Worm (Caenorhabditis elegans) whole organism, L1 larva: ENCODE measurements around the gene spd-3.

Experiments used
- C04F5.9 ChIP-seq: sonication (generic microtip); optimal IDR thresholded peaks from 2 replicates; lab custom pipeline; 2016; ENCODE audit warnings: missing genetic modification characterization, missing compliant biosample characterization
- C16A3.4 ChIP-seq: fragments of 150-350 bp; optimal IDR thresholded peaks from 2 replicates; lab custom pipeline; 2014; ENCODE audit warnings: missing biosample characterization, missing genetic modification characterization
- C34B4.2 ChIP-seq: sonication (generic microtip); optimal IDR thresholded peaks from 2 replicates; lab custom pipeline; 2017; ENCODE audit warnings: mild to moderate bottlenecking, missing genetic modification characterization, missing compliant biosample characterization
- F16B12.6 ChIP-seq: fragments of 150-350 bp; optimal IDR thresholded peaks from 2 replicates; lab custom pipeline; 2014; ENCODE audit warnings: missing biosample characterization, missing genetic modification characterization
- Y116A8C.19 ChIP-seq: sonication (generic microtip); optimal IDR thresholded peaks from 2 replicates; lab custom pipeline; 2016; ENCODE audit warnings: missing compliant biosample characterization, missing genetic modification characterization, borderline replicate concordance
- blmp-1 ChIP-seq: fragments of 150-350 bp; optimal IDR thresholded peaks from 2 replicates; lab custom pipeline; 2014; ENCODE audit warnings: missing biosample characterization, missing genetic modification characterization
- ceh-82 ChIP-seq, 3 experiments: fragments of 150-350 bp in 1 of 3; sonication (generic microtip) in 2 of 3; optimal IDR thresholded peaks; 2 replicates each; lab custom pipeline; 2014 to 2017; ENCODE audit warnings: missing biosample characterization in 3 of 3, missing genetic modification characterization in 3 of 3
- ceh-88 ChIP-seq: fragments of 200-800 bp; sonication (Bioruptor generic); IDR thresholded peaks from 2 replicates; pipeline ENCODE4 v1.3.6; 2022; ENCODE audit warnings: missing genetic modification characterization, missing compliant biosample characterization
- ceh-90 ChIP-seq: sonication (generic microtip); optimal IDR thresholded peaks from 2 replicates; lab custom pipeline; 2016; ENCODE audit warnings: missing genetic modification characterization, missing compliant biosample characterization
- ces-1 ChIP-seq: fragments of 150-350 bp; optimal IDR thresholded peaks from 2 replicates; lab custom pipeline; 2014; ENCODE audit warnings: missing biosample characterization, missing genetic modification reagents, missing genetic modification characterization
- dpl-1 ChIP-seq, 3 experiments: fragments of 150-350 bp in 2 of 3; sonication (generic microtip) in 1 of 3; optimal IDR thresholded peaks; 2 replicates each; lab custom pipeline; 2014 to 2017; ENCODE audit warnings: missing biosample characterization in 3 of 3, missing genetic modification characterization in 3 of 3, missing genetic modification reagents in 3 of 3
- dsc-1 ChIP-seq: sonication (generic microtip); optimal IDR thresholded peaks from 2 replicates; lab custom pipeline; 2016; ENCODE audit warnings: mild to moderate bottlenecking, missing genetic modification characterization, missing compliant biosample characterization
- efl-1 ChIP-seq, 4 experiments: fragments of 150-350 bp; optimal IDR thresholded peaks in 3 of 4; peaks in 1 of 4; 1 replicate in 1 of 4; 2 replicates in 3 of 4; lab custom pipeline; 2014; ENCODE audit warnings: missing biosample characterization in 2 of 4, missing genetic modification characterization in 2 of 4, missing genetic modification reagents in 2 of 4
- efl-3 ChIP-seq: fragments of 200-800 bp; sonication (Bioruptor generic); optimal IDR thresholded peaks from 2 replicates; lab custom pipeline; 2018; ENCODE audit warnings: mild to moderate bottlenecking, missing genetic modification characterization, missing compliant biosample characterization
- egl-13 ChIP-seq: sonication (generic microtip); optimal IDR thresholded peaks from 2 replicates; lab custom pipeline; 2016; ENCODE audit warnings: missing genotype, missing genetic modification reagents, missing genetic modification characterization, missing compliant biosample characterization
- fkh-10 ChIP-seq: sonication (generic microtip); optimal IDR thresholded peaks from 2 replicates; lab custom pipeline; 2017; ENCODE audit warnings: missing biosample characterization, missing genetic modification reagents, missing genetic modification characterization
- fkh-8 ChIP-seq: sonication (generic microtip); optimal IDR thresholded peaks from 2 replicates; lab custom pipeline; 2016; ENCODE audit warnings: mild to moderate bottlenecking, missing genetic modification characterization, missing compliant biosample characterization
- fos-1 ChIP-seq: fragments of 150-350 bp; optimal IDR thresholded peaks from 2 replicates; lab custom pipeline; 2014; ENCODE audit warnings: missing biosample characterization, missing genetic modification characterization
- grh-1 ChIP-seq: fragments of 200-800 bp; sonication (Bioruptor generic); IDR thresholded peaks from 2 replicates; pipeline ENCODE4 v1.3.6; 2022; ENCODE audit warnings: missing genetic modification reagents, missing genetic modification characterization, missing compliant biosample characterization
- hlh-17 ChIP-seq: fragments of 200-800 bp; sonication (Bioruptor generic); optimal IDR thresholded peaks from 2 replicates; lab custom pipeline; 2018; ENCODE audit warnings: missing genetic modification characterization, mild to moderate bottlenecking, missing compliant biosample characterization, moderate library complexity, borderline replicate concordance
- hlh-4 ChIP-seq: sonication (generic microtip); optimal IDR thresholded peaks from 2 replicates; lab custom pipeline; 2016; ENCODE audit warnings: mild to moderate bottlenecking, missing genetic modification characterization, missing compliant biosample characterization
- hpl-2 ChIP-seq: fragments of 150-350 bp; optimal IDR thresholded peaks from 2 replicates; lab custom pipeline; 2014; ENCODE audit warnings: missing biosample characterization, missing genetic modification reagents, missing genetic modification characterization
- lin-14 ChIP-seq: fragments of 200-800 bp; sonication (Bioruptor generic); optimal IDR thresholded peaks from 2 replicates; lab custom pipeline; 2018; ENCODE audit warnings: mild to moderate bottlenecking, missing genetic modification characterization, moderate library complexity, missing compliant biosample characterization
- lin-15B ChIP-seq: fragments of 150-350 bp; sonication (generic microtip); optimal IDR thresholded peaks from 3 replicates; lab custom pipeline; 2014; ENCODE audit warnings: missing biosample characterization, missing genetic modification characterization
- lin-35 ChIP-seq, 2 experiments: fragments of 150-350 bp; optimal IDR thresholded peaks; 2 replicates each; lab custom pipeline; 2014; ENCODE audit warnings: missing biosample characterization in 2 of 2, missing genetic modification characterization in 2 of 2, missing genetic modification reagents in 2 of 2
- mab-9 ChIP-seq: fragments of 200-800 bp; sonication (Bioruptor generic); IDR thresholded peaks from 2 replicates; pipeline ENCODE4 v1.3.6; 2022; ENCODE audit warnings: missing genetic modification reagents, missing genetic modification characterization, missing compliant biosample characterization
- mdl-1 ChIP-seq, 2 experiments: fragments of 150-350 bp; optimal IDR thresholded peaks; 2 replicates each; lab custom pipeline; 2014 to 2017; ENCODE audit warnings: missing biosample characterization in 2 of 2, missing genetic modification characterization in 2 of 2, inconsistent platforms in 1 of 2
- mep-1 ChIP-seq: fragments of 150-350 bp; optimal IDR thresholded peaks from 2 replicates; lab custom pipeline; 2014; ENCODE audit warnings: missing biosample characterization, missing genetic modification characterization
- nhr-11 ChIP-seq: fragments of 150-350 bp; optimal IDR thresholded peaks from 2 replicates; lab custom pipeline; 2014; ENCODE audit warnings: missing biosample characterization, missing genetic modification characterization
- nhr-20 ChIP-seq: sonication (generic microtip); optimal IDR thresholded peaks from 2 replicates; lab custom pipeline; 2016; ENCODE audit warnings: mild to moderate bottlenecking, missing genetic modification characterization, missing compliant biosample characterization
- nhr-237 ChIP-seq: fragments of 150-350 bp; optimal IDR thresholded peaks from 2 replicates; lab custom pipeline; 2014; ENCODE audit warnings: missing biosample characterization, missing genetic modification characterization
- nhr-71 ChIP-seq: sonication (generic microtip); optimal IDR thresholded peaks from 2 replicates; lab custom pipeline; 2016; ENCODE audit warnings: mild to moderate bottlenecking, missing genetic modification characterization, moderate library complexity, missing compliant biosample characterization
- nhr-77 ChIP-seq: fragments of 150-350 bp; optimal IDR thresholded peaks from 2 replicates; lab custom pipeline; 2014; ENCODE audit warnings: missing biosample characterization, missing genetic modification characterization
- nhr-85 ChIP-seq: sonication (generic microtip); peaks from one replicate; lab custom pipeline; 2016; ENCODE audit warnings: missing genetic modification characterization, inconsistent platforms, missing compliant biosample characterization
- nhr-90 ChIP-seq: sonication (generic microtip); optimal IDR thresholded peaks from 2 replicates; lab custom pipeline; 2016; ENCODE audit warnings: mild to moderate bottlenecking, missing genetic modification characterization, missing compliant biosample characterization; ENCODE audit not compliant: poor library complexity
- rnt-1 ChIP-seq: sonication (generic microtip); optimal IDR thresholded peaks from 2 replicates; lab custom pipeline; 2016; ENCODE audit warnings: mild to moderate bottlenecking, missing genetic modification characterization, moderate library complexity, missing compliant biosample characterization
- snpc-4 ChIP-seq: fragments of 150-350 bp; optimal IDR thresholded peaks from 2 replicates; lab custom pipeline; 2014; ENCODE audit warnings: missing biosample characterization, missing genetic modification characterization
- sox-4 ChIP-seq: sonication (generic microtip); optimal IDR thresholded peaks from 2 replicates; lab custom pipeline; 2016; ENCODE audit warnings: missing genetic modification characterization, missing compliant biosample characterization
- sptf-1 ChIP-seq: fragments of 150-350 bp; optimal IDR thresholded peaks from 2 replicates; lab custom pipeline; 2014; ENCODE audit warnings: missing biosample characterization, missing genetic modification characterization
- sup-37 ChIP-seq: fragments of 200-800 bp; sonication (Bioruptor generic); optimal IDR thresholded peaks from 2 replicates; lab custom pipeline; 2018; ENCODE audit warnings: mild to moderate bottlenecking, missing genetic modification characterization, missing compliant biosample characterization
- tbx-2 ChIP-seq: sonication (generic microtip); optimal IDR thresholded peaks from 2 replicates; lab custom pipeline; 2016; ENCODE audit warnings: missing genetic modification characterization, missing compliant biosample characterization
- unc-130 ChIP-seq: fragments of 150-350 bp; optimal IDR thresholded peaks from 2 replicates; lab custom pipeline; 2017; ENCODE audit warnings: missing biosample characterization, missing genetic modification characterization, inconsistent platforms
- unc-86 ChIP-seq: sonication (generic microtip); optimal IDR thresholded peaks from 2 replicates; lab custom pipeline; 2016; ENCODE audit warnings: missing genetic modification characterization, missing compliant biosample characterization
- unc-98 ChIP-seq: fragments of 200-800 bp; sonication (Bioruptor generic); IDR thresholded peaks from 2 replicates; pipeline ENCODE4 v1.3.6; 2022; ENCODE audit warnings: missing genetic modification characterization, missing compliant biosample characterization
- zip-4 ChIP-seq: fragments of 200-800 bp; sonication (Bioruptor generic); optimal IDR thresholded peaks from 2 replicates; lab custom pipeline; 2018; ENCODE audit warnings: mild to moderate bottlenecking, missing genetic modification characterization, moderate library complexity, missing compliant biosample characterization
- ztf-11 ChIP-seq, 2 experiments: sonication (generic microtip); optimal IDR thresholded peaks; 2 replicates each; lab custom pipeline; 2016 to 2017; ENCODE audit warnings: missing genetic modification characterization in 2 of 2, missing biosample characterization in 1 of 2, missing compliant biosample characterization in 1 of 2
- ztf-4 ChIP-seq: fragments of 150-350 bp; optimal IDR thresholded peaks from 2 replicates; lab custom pipeline; 2014; ENCODE audit warnings: missing biosample characterization, missing genetic modification characterization

spd-3 gene

ce11 chrIV:6803805-6804344 is 41.4 kb downstream of the spd-3 start (continued):
- TF ChIP-seq nhr-71 (tag; lab: Kevin White, UChicago) (peak; percentile 38), sox-4 (tag; lab: Kevin White, UChicago) (no peak), unc-130 (tag; lab: Kevin White, UChicago) (no peak), nhr-20 (tag; lab: Kevin White, UChicago) (peak; percentile 20), blmp-1 (tag; lab: Kevin White, UChicago) (peak; percentile 61), sptf-1 (no peak), mep-1 (no peak), lin-15B (tag; lab: Kevin White, UChicago) (no peak), fkh-8 (tag; lab: Kevin White, UChicago) (no peak), ceh-90 (tag; lab: Kevin White, UChicago) (no peak), rnt-1 (tag; lab: Kevin White, UChicago) (peak; percentile 66), nhr-90 (tag; lab: Kevin White, UChicago) (no peak), lin-14 (peak; percentile 71), nhr-77 (tag; lab: Kevin White, UChicago) (no peak), F16B12.6 (tag; lab: Kevin White, UChicago) (no peak)

- TF ChIP-seq lin-35 (GFP tag; optimal IDR thresholded peaks at IDR 0.05; lab: Kevin White, UChicago) = no peak
- no peak for TF ChIP-seq sptf-1
- no peak for TF ChIP-seq unc-86 (tag; lab: Kevin White, UChicago)
- no peak for TF ChIP-seq fkh-10
- no peak for TF ChIP-seq tbx-2 (tag; lab: Kevin White, UChicago)
- TF ChIP-seq efl-1 (optimal IDR thresholded peaks at IDR 0.05; lab: Kevin White, UChicago) = no peak
- TF ChIP-seq efl-1 (GFP tag; optimal IDR thresholded peaks at IDR 0.05 in 1 of 2; lab: Kevin White, UChicago) = no peak
- no peak for TF ChIP-seq dsc-1
- no peak for TF ChIP-seq hlh-17
- no peak for TF ChIP-seq ztf-11 (tag; optimal IDR thresholded peaks at IDR 0.05; lab: Kevin White, UChicago)
- TF ChIP-seq C34B4.2 (tag; lab: Kevin White, UChicago) = no peak
- TF ChIP-seq zip-4 (GFP tag; lab: Kevin White, UChicago) = no peak
- no peak for TF ChIP-seq egl-13 (tag; lab: Kevin White, UChicago)
- no peak for TF ChIP-seq C16A3.4
These were observed 42.3 kb downstream of the spd-3 start, which contains the start of gene C17H12.37 for ce11 chrIV:6804815-6805214. C17H12.37 (plus strand) TSS chrIV:6805115.

ce11 chrIV:6806475-6807063 is 44.1 kb downstream of the spd-3 start, which contains the start of gene C17H12.10:
C17H12.10 (plus strand) TSS chrIV:6806799.
- no peak for TF ChIP-seq dsc-1
- TF ChIP-seq grh-1 = no peak
- TF ChIP-seq sup-37 (GFP tag; lab: Kevin White, UChicago) = no peak
- no peak for TF ChIP-seq hpl-2 (GFP tag; lab: Kevin White, UChicago)
- no peak for TF ChIP-seq fos-1 (tag; lab: Kevin White, UChicago)
- TF ChIP-seq F16B12.6 (tag; lab: Kevin White, UChicago) = no peak
- TF ChIP-seq Y116A8C.19 (tag; lab: Kevin White, UChicago) = no peak
- TF ChIP-seq dpl-1 (GFP tag; optimal IDR thresholded peaks at IDR 0.05; lab: Kevin White, UChicago) = no peak
- no peak for TF ChIP-seq unc-98 (GFP tag; lab: Robert Waterston, UW)
- no peak for TF ChIP-seq nhr-11
- no peak for TF ChIP-seq unc-130 (tag; lab: Kevin White, UChicago)
- TF ChIP-seq nhr-85 (tag; lab: Kevin White, UChicago) = no peak
- TF ChIP-seq hlh-4 (tag; lab: Kevin White, UChicago) = no peak
- peak; percentile 15 for TF ChIP-seq mep-1
- no peak for TF ChIP-seq lin-15B (tag; lab: Kevin White, UChicago)
- no peak for TF ChIP-seq tbx-2 (tag; lab: Kevin White, UChicago)
- no peak for TF ChIP-seq nhr-20 (tag; lab: Kevin White, UChicago)
- no peak for TF ChIP-seq efl-3
- no peak for TF ChIP-seq hlh-17
- TF ChIP-seq ceh-82 (tag; optimal IDR thresholded peaks at IDR 0.05; lab: Kevin White, UChicago) = peak in 2 of 3 experiments; percentile 40 to 42
- no peak for TF ChIP-seq ces-1
- peak; percentile 77 for TF ChIP-seq fkh-10
- TF ChIP-seq ceh-88 = no peak
- TF ChIP-seq ztf-4 (tag; lab: Kevin White, UChicago) = no peak
- peak; percentile 32 for TF ChIP-seq snpc-4 (tag; lab: Kevin White, UChicago)
- TF ChIP-seq C04F5.9 (tag; lab: Kevin White, UChicago) = no peak
- TF ChIP-seq mdl-1 (tag; optimal IDR thresholded peaks at IDR 0.05; lab: Kevin White, UChicago) = no peak
- TF ChIP-seq nhr-237 = no peak
- TF ChIP-seq mab-9 (GFP tag; lab: Robert Waterston, UW) = no peak
- no peak for TF ChIP-seq ceh-90 (tag; lab: Kevin White, UChicago)
